Worm (Caenorhabditis elegans) whole organism, L4 larva: ENCODE measurements around the gene F26G1.5.

Source experiments
- D1046.2 ChIP-seq: fragments of 200-800 bp; sonication (Bioruptor generic); IDR thresholded peaks from 2 replicates; pipeline ENCODE4 v1.3.6; 2022; ENCODE audit warnings: missing genetic modification characterization, missing compliant biosample characterization
- F44E2.7 ChIP-seq: fragments of 200-800 bp; sonication (Bioruptor generic); IDR thresholded peaks from 2 replicates; pipeline ENCODE4 v2.1.2; 2022; ENCODE audit warnings: missing genetic modification characterization, missing compliant biosample characterization
- ZK337.2 ChIP-seq: fragments of 200-800 bp; sonication (Bioruptor generic); IDR thresholded peaks from 2 replicates; pipeline ENCODE4 v1.3.6; 2022; ENCODE audit warnings: missing genetic modification reagents, missing genetic modification characterization, missing compliant biosample characterization
- ZK546.5 ChIP-seq, 2 experiments: sonication (generic microtip); optimal IDR thresholded peaks; 2 replicates each; lab custom pipeline; 2017; ENCODE audit warnings: missing biosample characterization in 2 of 2, missing genetic modification characterization in 2 of 2
- aha-1 ChIP-seq: fragments of 150-350 bp; peaks from one replicate; lab custom pipeline; 2014; ENCODE audit warnings: missing biosample characterization, missing genetic modification characterization
- aly-2 ChIP-seq: sonication (generic microtip); optimal IDR thresholded peaks from 2 replicates; lab custom pipeline; 2018; ENCODE audit warnings: missing biosample characterization, missing genetic modification characterization
- arid-1 ChIP-seq: fragments of 200-800 bp; sonication (Bioruptor generic); conservative IDR thresholded peaks from 2 replicates; pipeline ENCODE4 v1.3.6; 2022; ENCODE audit warnings: missing genetic modification reagents, missing genetic modification characterization, missing compliant biosample characterization
- attf-4 ChIP-seq: sonication (generic microtip); optimal IDR thresholded peaks from 3 replicates; lab custom pipeline; 2017; ENCODE audit warnings: missing biosample characterization, missing genetic modification characterization
- ceh-20 ChIP-seq: fragments of 200-800 bp; sonication (Bioruptor generic); IDR thresholded peaks from 2 replicates; pipeline ENCODE4 v1.3.6; 2022; ENCODE audit warnings: missing genetic modification reagents, missing genetic modification characterization, missing compliant biosample characterization
- ces-1 ChIP-seq: fragments of 150-350 bp; sonication (generic microtip); optimal IDR thresholded peaks from 4 replicates; lab custom pipeline; 2014; ENCODE audit warnings: missing biosample characterization, missing genetic modification reagents, missing genetic modification characterization
- cey-2 ChIP-seq: sonication (generic microtip); optimal IDR thresholded peaks from 3 replicates; lab custom pipeline; 2017; ENCODE audit warnings: missing genetic modification characterization, mild to moderate bottlenecking, missing compliant biosample characterization, antibody characterized with exemption, borderline replicate concordance; ENCODE audit not compliant: insufficient read depth
- daf-16 ChIP-seq, 3 experiments: sonication (generic microtip); optimal IDR thresholded peaks; 2 replicates each; lab custom pipeline; 2016 to 2017; ENCODE audit warnings: missing genetic modification characterization in 3 of 3, missing genetic modification reagents in 3 of 3, mild to moderate bottlenecking in 2 of 3, missing compliant biosample characterization in 2 of 3, missing biosample characterization in 1 of 3, moderate library complexity in 1 of 3
- daf-8 ChIP-seq: fragments of 200-800 bp; sonication (Bioruptor generic); IDR thresholded peaks from 2 replicates; pipeline ENCODE4 v1.3.6; 2022; ENCODE audit warnings: missing genetic modification characterization, missing compliant biosample characterization
- dmd-6 ChIP-seq: fragments of 200-800 bp; sonication (Bioruptor generic); IDR thresholded peaks from 2 replicates; pipeline ENCODE4 v1.3.6; 2022; ENCODE audit warnings: missing genetic modification reagents, missing genetic modification characterization, missing compliant biosample characterization
- duxl-1 ChIP-seq: sonication (generic microtip); optimal IDR thresholded peaks from 2 replicates; lab custom pipeline; 2016; ENCODE audit warnings: mild to moderate bottlenecking, missing genetic modification characterization, moderate library complexity, missing compliant biosample characterization; ENCODE audit not compliant: poor library complexity
- dve-1 ChIP-seq: sonication (generic microtip); optimal IDR thresholded peaks from 2 replicates; lab custom pipeline; 2017; ENCODE audit warnings: antibody characterized with exemption, mild to moderate bottlenecking, missing genetic modification characterization, missing compliant biosample characterization; ENCODE audit not compliant: insufficient read depth
- fkh-10 ChIP-seq: fragments of 150-350 bp; optimal IDR thresholded peaks from 2 replicates; lab custom pipeline; 2014; ENCODE audit warnings: missing biosample characterization, missing genetic modification reagents, missing genetic modification characterization
- hif-1 ChIP-seq, 2 experiments: sonication (generic microtip); optimal IDR thresholded peaks; 2 replicates each; lab custom pipeline; 2016 to 2017; ENCODE audit warnings: missing compliant biosample characterization in 2 of 2, missing genetic modification characterization in 2 of 2, missing genetic modification reagents in 2 of 2, missing genotype in 2 of 2, mild to moderate bottlenecking in 1 of 2
- hlh-11 ChIP-seq: fragments of 200-800 bp; sonication (Bioruptor generic); optimal IDR thresholded peaks from 2 replicates; lab custom pipeline; 2018; ENCODE audit warnings: mild to moderate bottlenecking, missing genetic modification characterization, missing compliant biosample characterization
- hlh-30 ChIP-seq: sonication (generic microtip); optimal IDR thresholded peaks from 2 replicates; lab custom pipeline; 2017; ENCODE audit warnings: antibody characterized with exemption, mild to moderate bottlenecking, missing genetic modification characterization, missing compliant biosample characterization; ENCODE audit not compliant: insufficient read depth
- hmg-1.1 ChIP-seq: fragments of 200-800 bp; sonication (Bioruptor generic); IDR thresholded peaks from 2 replicates; pipeline ENCODE4 v1.3.6; 2022; ENCODE audit warnings: missing genetic modification reagents, missing genetic modification characterization, missing compliant biosample characterization
- jun-1 ChIP-seq: fragments of 150-350 bp; optimal IDR thresholded peaks from 2 replicates; lab custom pipeline; 2014; ENCODE audit warnings: missing biosample characterization, missing genetic modification reagents, missing genetic modification characterization
- lin-1 ChIP-seq: fragments of 200-800 bp; sonication (Bioruptor generic); IDR thresholded peaks from 2 replicates; pipeline ENCODE4 v1.3.6; 2022; ENCODE audit warnings: missing genetic modification reagents, missing genetic modification characterization, missing compliant biosample characterization
- lin-13 ChIP-seq: fragments of 150-350 bp; optimal IDR thresholded peaks from 2 replicates; lab custom pipeline; 2014; ENCODE audit warnings: missing biosample characterization, missing genetic modification reagents, missing genetic modification characterization
- lin-38 ChIP-seq: fragments of 200-800 bp; sonication (Bioruptor generic); IDR thresholded peaks from 2 replicates; pipeline ENCODE4 v1.3.6; 2022; ENCODE audit warnings: missing genetic modification reagents, missing genetic modification characterization, missing compliant biosample characterization
- lsy-2 ChIP-seq, 2 experiments: fragments of 150-350 bp in 1 of 2; sonication (generic microtip) in 1 of 2; optimal IDR thresholded peaks; 2 replicates each; lab custom pipeline; 2014 to 2017; ENCODE audit warnings: missing biosample characterization in 2 of 2, missing genetic modification characterization in 2 of 2
- mdt-29 ChIP-seq: fragments of 200-800 bp; sonication (Bioruptor generic); IDR thresholded peaks from 2 replicates; pipeline ENCODE4 v1.3.6; 2022; ENCODE audit warnings: missing genetic modification reagents, missing genetic modification characterization, missing compliant biosample characterization
- mxl-3 ChIP-seq: fragments of 200-800 bp; sonication (Bioruptor generic); optimal IDR thresholded peaks from 2 replicates; lab custom pipeline; 2018; ENCODE audit warnings: mild to moderate bottlenecking, missing genetic modification characterization, missing compliant biosample characterization
- nhr-102 ChIP-seq: sonication (generic microtip); optimal IDR thresholded peaks from 2 replicates; lab custom pipeline; 2016; ENCODE audit warnings: mild to moderate bottlenecking, missing genetic modification characterization, moderate library complexity, missing compliant biosample characterization
- nhr-111 ChIP-seq: fragments of 200-800 bp; sonication (Bioruptor generic); optimal IDR thresholded peaks from 2 replicates; lab custom pipeline; 2018; ENCODE audit warnings: mild to moderate bottlenecking, missing genetic modification characterization, missing compliant biosample characterization
- nhr-28 ChIP-seq: fragments of 150-350 bp; optimal IDR thresholded peaks from 2 replicates; lab custom pipeline; 2014; ENCODE audit warnings: missing biosample characterization, missing genetic modification characterization
- nhr-41 ChIP-seq: fragments of 200-800 bp; sonication (Bioruptor generic); IDR thresholded peaks from 2 replicates; pipeline ENCODE4 v1.3.6; 2022; ENCODE audit warnings: missing genetic modification reagents, missing genetic modification characterization, missing compliant biosample characterization
- nhr-48 ChIP-seq: sonication (generic microtip); optimal IDR thresholded peaks from 2 replicates; lab custom pipeline; 2016; ENCODE audit warnings: mild to moderate bottlenecking, missing genetic modification characterization, missing compliant biosample characterization
- nhr-76 ChIP-seq: fragments of 150-350 bp; optimal IDR thresholded peaks from 2 replicates; lab custom pipeline; 2014; ENCODE audit warnings: missing biosample characterization, missing genetic modification characterization
- pha-4 ChIP-seq, 2 experiments: fragments of 150-350 bp in 1 of 2; fragments of 200-800 bp in 1 of 2; sonication (Bioruptor generic) in 1 of 2; IDR thresholded peaks in 1 of 2; optimal IDR thresholded peaks in 1 of 2; 2 replicates each; pipeline versions ENCODE4 v1.3.6 to Lab custom; 2014 to 2022; ENCODE audit warnings: missing genetic modification characterization in 2 of 2, missing genetic modification reagents in 2 of 2, missing biosample characterization in 1 of 2, missing compliant biosample characterization in 1 of 2
- php-3 ChIP-seq: fragments of 200-800 bp; sonication (Bioruptor generic); IDR thresholded peaks from 2 replicates; pipeline ENCODE4 v1.3.6; 2022; ENCODE audit warnings: missing genetic modification reagents, missing genetic modification characterization, missing compliant biosample characterization
- set-16 ChIP-seq: fragments of 200-800 bp; sonication (Bioruptor generic); IDR thresholded peaks from 2 replicates; pipeline ENCODE4 v1.3.6; 2022; ENCODE audit warnings: missing genetic modification reagents, missing genetic modification characterization, missing compliant biosample characterization
- snpc-1.2 ChIP-seq: fragments of 200-800 bp; sonication (Bioruptor generic); IDR thresholded peaks from 2 replicates; pipeline ENCODE4 v1.3.6; 2022; ENCODE audit warnings: missing genetic modification reagents, missing genetic modification characterization, missing compliant biosample characterization
- unc-130 ChIP-seq: sonication (generic microtip); optimal IDR thresholded peaks from 2 replicates; lab custom pipeline; 2016; ENCODE audit warnings: missing genetic modification reagents, missing genetic modification characterization, missing compliant biosample characterization
- unc-62 ChIP-seq, 3 experiments: fragments of 150-350 bp in 1 of 3; sonication (generic microtip); optimal IDR thresholded peaks in 2 of 3; peaks in 1 of 3; 1 replicate in 1 of 3; 2 replicates in 2 of 3; lab custom pipeline; 2014 to 2017; ENCODE audit warnings: missing biosample characterization in 3 of 3, missing genetic modification characterization in 3 of 3, missing genetic modification reagents in 3 of 3, missing genotype in 1 of 3
- zag-1 ChIP-seq: fragments of 150-350 bp; optimal IDR thresholded peaks from 2 replicates; lab custom pipeline; 2014; ENCODE audit warnings: missing biosample characterization, missing genetic modification characterization
- zip-11 ChIP-seq: fragments of 200-800 bp; sonication (Bioruptor generic); IDR thresholded peaks from 2 replicates; pipeline ENCODE4 v1.3.6; 2022; ENCODE audit warnings: missing genetic modification characterization, missing compliant biosample characterization

The F26G1.5 gene

ce11 chrII:4753133-4753532, 18.0 kb downstream of the F26G1.5 start, which contains the start of gene C27D9.1:
C27D9.1 (plus strand) TSS chrII:4753413.
- TF ChIP-seq mxl-3 (GFP tag; lab: Kevin White, UChicago): no peak
- peak; percentile 57 for TF ChIP-seq aha-1 (tag; lab: Kevin White, UChicago)
- TF ChIP-seq, all 104 proteins: peak for 1

ce11 chrII:4752257-4752728, 18.9 kb downstream of the F26G1.5 start, which contains the start of gene F41C3.1:
F41C3.1 (plus strand) TSS chrII:4752307.
- no peak for TF ChIP-seq F44E2.7
- TF ChIP-seq set-16 (GFP tag; lab: Robert Waterston, UW): no peak
- peak in 1 of 2 experiments; percentile 96 for TF ChIP-seq unc-62 (GFP tag; optimal IDR thresholded peaks at IDR 0.05 in 1 of 2; lab: Kevin White, UChicago)
- no peak for TF ChIP-seq unc-62 (tag; optimal IDR thresholded peaks at IDR 0.05; lab: Kevin White, UChicago)

ce11 chrII:4749581-4749980, 21.6 kb downstream of the F26G1.5 start, which contains the start of gene F41C3.2:
F41C3.2 (plus strand) TSS chrII:4749968.
- TF ChIP-seq lsy-2 (tag; optimal IDR thresholded peaks at IDR 0.05; lab: Kevin White, UChicago): peak in 1 of 2 experiments; percentile 30
- no peak for TF ChIP-seq mxl-3 (GFP tag; lab: Kevin White, UChicago)
- no peak for TF ChIP-seq aly-2 (tag; lab: Kevin White, UChicago)
- TF ChIP-seq nhr-28 (tag; lab: Kevin White, UChicago): peak; percentile 8
- TF ChIP-seq lin-38: no peak
- TF ChIP-seq cey-2 (tag; lab: Kevin White, UChicago): no peak

ce11 chrII:4748374-4748773, 22.8 kb downstream of the F26G1.5 start:
- TF ChIP-seq daf-16 (GFP tag; optimal IDR thresholded peaks at IDR 0.05; lab: Kevin White, UChicago) (no peak), daf-16 (tag; optimal IDR thresholded peaks at IDR 0.05; lab: Kevin White, UChicago) (no peak), ceh-20 (GFP tag; lab: Robert Waterston, UW) (0 out of 2 replicates have a peak, but pooled peaks have one; percentile 14), nhr-48 (tag; lab: Kevin White, UChicago) (no peak), php-3 (GFP tag; lab: Robert Waterston, UW) (no peak), unc-62 (GFP tag; optimal IDR thresholded peaks at IDR 0.05 in 1 of 2; lab: Kevin White, UChicago) (no peak), unc-62 (tag; optimal IDR thresholded peaks at IDR 0.05; lab: Kevin White, UChicago) (no peak), D1046.2 (GFP tag; lab: Robert Waterston, UW) (no peak), lin-38 (no peak), nhr-111 (GFP tag; lab: Kevin White, UChicago) (no peak), lin-13 (GFP tag; lab: Kevin White, UChicago) (no peak), duxl-1 (no peak), arid-1 (no peak), snpc-1.2 (GFP tag; lab: Robert Waterston, UW) (no peak), ZK337.2 (GFP tag; lab: Robert Waterston, UW) (no peak), dmd-6 (GFP tag; lab: Robert Waterston, UW) (no peak), hlh-11 (tag; lab: Kevin White, UChicago) (peak; percentile 4), hif-1 (tag; optimal IDR thresholded peaks at IDR 0.05; lab: Kevin White, UChicago) (no peak), ces-1 (GFP tag; lab: Kevin White, UChicago) (no peak), ZK546.5 (tag; optimal IDR thresholded peaks at IDR 0.05; lab: Kevin White, UChicago) (no peak), unc-130 (GFP tag; lab: Kevin White, UChicago) (no peak), attf-4 (tag; lab: Kevin White, UChicago) (no peak), mdt-29 (GFP tag; lab: Robert Waterston, UW) (peak; percentile 64; the same call in 1 of the 2 replicates), nhr-76 (tag; lab: Kevin White, UChicago) (no peak), lin-1 (GFP tag; lab: Robert Waterston, UW) (no peak), hmg-1.1 (GFP tag; lab: Robert Waterston, UW) (no peak), jun-1 (tag; lab: Kevin White, UChicago) (no peak), zag-1 (tag; lab: Kevin White, UChicago) (no peak), nhr-102 (no peak), fkh-10 (GFP tag; lab: Kevin White, UChicago) (no peak), dve-1 (no peak), pha-4 (GFP tag; IDR thresholded peaks at IDR 0.05; lab: Robert Waterston, UW) (no peak), pha-4 (tag; optimal IDR thresholded peaks at IDR 0.05; lab: Kevin White, UChicago) (no peak), zip-11 (GFP tag; lab: Robert Waterston, UW) (no peak), nhr-41 (no peak), hlh-30 (tag; lab: Kevin White, UChicago) (peak; percentile 66), daf-8 (GFP tag; lab: Robert Waterston, UW) (no peak)
